Fruit fly (Drosophila melanogaster) whole organism, embryonic: ENCODE measurements around the gene sro.
A peak's percentile ranks its signal among the peaks of the same experiment; 100 is the strongest.

Experiments
- Ada2b ChIP-seq: fragments of 200-800 bp; sonication (Bioruptor generic); IDR thresholded peaks from 2 replicates; pipeline ENCODE4 v1.3.6; 2022; ENCODE audit warnings: missing biosample characterization, missing genetic modification characterization
- CG10147 ChIP-seq: fragments of 200-800 bp; sonication (Bioruptor generic); optimal IDR thresholded peaks from 2 replicates; lab custom pipeline; 2019; ENCODE audit warnings: missing biosample characterization, mild to moderate bottlenecking, missing genetic modification characterization, moderate library complexity
- CG10366 ChIP-seq: fragments of 200-800 bp; sonication (Bioruptor generic); IDR thresholded peaks from 2 replicates; pipeline ENCODE4 v1.3.6; 2022; ENCODE audit warnings: missing biosample characterization, missing genetic modification characterization
- CG11456 ChIP-seq: fragments of 200-800 bp; sonication (Bioruptor generic); IDR thresholded peaks from 3 replicates; pipeline ENCODE4 v1.3.6; 2022; ENCODE audit warnings: missing biosample characterization, missing genetic modification characterization
- CG11504 ChIP-seq: fragments of 200-800 bp; sonication (Bioruptor generic); optimal IDR thresholded peaks from 3 replicates; lab custom pipeline; 2019; ENCODE audit warnings: missing biosample characterization, mild to moderate bottlenecking, missing genetic modification characterization, moderate library complexity
- CG13296 ChIP-seq: fragments of 200-800 bp; sonication (Bioruptor generic); optimal IDR thresholded peaks from 3 replicates; lab custom pipeline; 2018; ENCODE audit warnings: missing biosample characterization, mild to moderate bottlenecking, missing genetic modification characterization
- CG14441 ChIP-seq: fragments of 200-800 bp; sonication (Bioruptor generic); IDR thresholded peaks from 2 replicates; pipeline ENCODE4 v1.3.6; 2022; ENCODE audit warnings: missing biosample characterization, missing genetic modification characterization
- CG14710 ChIP-seq: fragments of 200-800 bp; sonication (Bioruptor generic); optimal IDR thresholded peaks from 3 replicates; lab custom pipeline; 2019; ENCODE audit warnings: missing biosample characterization, mild to moderate bottlenecking, missing genetic modification characterization, moderate library complexity
- CG15073 ChIP-seq: fragments of 200-800 bp; sonication (Bioruptor generic); optimal IDR thresholded peaks from 2 replicates; lab custom pipeline; 2016; ENCODE audit warnings: missing biosample characterization, missing genetic modification characterization
- CG15269 ChIP-seq: fragments of 200-800 bp; sonication (Bioruptor generic); optimal IDR thresholded peaks from 2 replicates; lab custom pipeline; 2018; ENCODE audit warnings: missing biosample characterization, mild to moderate bottlenecking, missing genetic modification characterization, moderate library complexity
- CG15479 ChIP-seq: fragments of 200-800 bp; sonication (Bioruptor generic); optimal IDR thresholded peaks from 3 replicates; lab custom pipeline; 2019; ENCODE audit warnings: missing biosample characterization, mild to moderate bottlenecking, missing genetic modification characterization, moderate library complexity
- CG16779 ChIP-seq: fragments of 200-800 bp; sonication (Bioruptor generic); IDR thresholded peaks from 2 replicates; pipeline ENCODE4 v1.3.6; 2022; ENCODE audit warnings: missing biosample characterization, missing genetic modification characterization
- CG18764 ChIP-seq: fragments of 200-800 bp; sonication (Bioruptor generic); optimal IDR thresholded peaks from 3 replicates; lab custom pipeline; 2016; ENCODE audit warnings: missing biosample characterization, missing genetic modification characterization
- CG2129 ChIP-seq: fragments of 200-800 bp; sonication (Bioruptor generic); IDR thresholded peaks from 2 replicates; pipeline ENCODE4 v1.3.6; 2022; ENCODE audit warnings: missing biosample characterization, missing genetic modification characterization; ENCODE audit not compliant: partially characterized antibody
- CG2202 ChIP-seq: fragments of 200-800 bp; sonication (Bioruptor generic); optimal IDR thresholded peaks from 2 replicates; lab custom pipeline; 2018; ENCODE audit warnings: missing biosample characterization, mild to moderate bottlenecking, missing genetic modification characterization
- CG4404 ChIP-seq: fragments of 200-800 bp; sonication (Bioruptor generic); IDR thresholded peaks from 2 replicates; pipeline ENCODE4 v1.3.6; 2022; ENCODE audit warnings: missing biosample characterization, missing genetic modification characterization
- CG7963 ChIP-seq: fragments of 200-800 bp; sonication (Bioruptor generic); IDR thresholded peaks from 3 replicates; pipeline ENCODE4 v1.3.6; 2022; ENCODE audit warnings: missing biosample characterization, missing genetic modification characterization; ENCODE audit not compliant: partially characterized antibody
- CG8290 ChIP-seq, 3 experiments: fragments of 200-800 bp; sonication (Bioruptor generic); optimal IDR thresholded peaks; 2 replicates each; lab custom pipeline; 2016 to 2019; ENCODE audit warnings: missing biosample characterization in 3 of 3, missing genetic modification characterization in 3 of 3, mild to moderate bottlenecking in 2 of 3, moderate library complexity in 1 of 3
- CG9215 ChIP-seq: fragments of 200-800 bp; sonication (Bioruptor generic); IDR thresholded peaks from 2 replicates; pipeline ENCODE4 v1.3.6; 2022; ENCODE audit warnings: missing biosample characterization, missing genetic modification characterization
- CG9609 ChIP-seq: fragments of 200-800 bp; sonication (Bioruptor generic); optimal IDR thresholded peaks from 3 replicates; lab custom pipeline; 2016; ENCODE audit warnings: missing biosample characterization, missing genetic modification characterization
- CkIIα-i1 ChIP-seq: fragments of 200-800 bp; sonication (Bioruptor generic); IDR thresholded peaks from 2 replicates; pipeline ENCODE4 v1.3.6; 2022; ENCODE audit warnings: missing biosample characterization, missing genetic modification characterization
- Deaf1 ChIP-seq: fragments of 200-800 bp; optimal IDR thresholded peaks from 3 replicates; lab custom pipeline; 2019; ENCODE audit warnings: missing biosample characterization, mild to moderate bottlenecking, missing genetic modification characterization, moderate library complexity
- E2f2 ChIP-seq: fragments of 200-800 bp; sonication (Bioruptor generic); IDR thresholded peaks from 2 replicates; pipeline ENCODE4 v1.3.6; 2022; ENCODE audit warnings: missing biosample characterization, missing genetic modification characterization
- Fer1 ChIP-seq: fragments of 200-800 bp; sonication (Bioruptor generic); optimal IDR thresholded peaks from 2 replicates; lab custom pipeline; 2017; ENCODE audit warnings: missing biosample characterization, mild to moderate bottlenecking, missing genetic modification characterization
- HLH4C ChIP-seq: fragments of 200-800 bp; sonication (Bioruptor generic); IDR thresholded peaks from 3 replicates; pipeline ENCODE4 v1.3.6; 2022; ENCODE audit warnings: missing biosample characterization, missing genetic modification characterization; ENCODE audit not compliant: partially characterized antibody
- MBD-R2 ChIP-seq: fragments of 200-800 bp; sonication (Bioruptor generic); IDR thresholded peaks from 2 replicates; pipeline ENCODE4 v1.3.6; 2022; ENCODE audit warnings: missing biosample characterization, missing genetic modification characterization
- Nf-YA ChIP-seq: fragments of 200-800 bp; sonication (Bioruptor generic); IDR thresholded peaks from 2 replicates; pipeline ENCODE4 v1.3.6; 2022; ENCODE audit warnings: missing biosample characterization, missing genetic modification characterization
- Nf-YC ChIP-seq: fragments of 200-800 bp; optimal IDR thresholded peaks from 3 replicates; lab custom pipeline; 2019; ENCODE audit warnings: missing biosample characterization, mild to moderate bottlenecking, missing genetic modification characterization, moderate library complexity
- NfI ChIP-seq: fragments of 200-800 bp; sonication (Bioruptor generic); optimal IDR thresholded peaks from 3 replicates; lab custom pipeline; 2018; ENCODE audit warnings: missing biosample characterization, mild to moderate bottlenecking, missing genetic modification characterization, moderate library complexity
- Opbp ChIP-seq: fragments of 200-800 bp; sonication (Bioruptor generic); IDR thresholded peaks from 3 replicates; pipeline ENCODE4 v1.3.6; 2022; ENCODE audit warnings: missing biosample characterization, missing genetic modification characterization; ENCODE audit not compliant: partially characterized antibody
- PHDP ChIP-seq: fragments of 200-800 bp; sonication (Bioruptor generic); optimal IDR thresholded peaks from 3 replicates; lab custom pipeline; 2018; ENCODE audit warnings: missing biosample characterization, mild to moderate bottlenecking, missing genetic modification characterization, moderate library complexity
- ato ChIP-seq: fragments of 200-800 bp; sonication (Bioruptor generic); IDR thresholded peaks from 2 replicates; pipeline ENCODE4 v1.3.6; 2022; ENCODE audit warnings: missing biosample characterization, missing genetic modification characterization; ENCODE audit not compliant: partially characterized antibody
- cas ChIP-seq: fragments of 200-800 bp; sonication (Bioruptor generic); IDR thresholded peaks from 2 replicates; pipeline ENCODE4 v1.3.6; 2022; ENCODE audit warnings: missing biosample characterization, missing genetic modification characterization
- cg ChIP-seq: fragments of 200-800 bp; sonication (Bioruptor generic); optimal IDR thresholded peaks from 3 replicates; lab custom pipeline; 2019; ENCODE audit warnings: missing biosample characterization, mild to moderate bottlenecking, missing genetic modification characterization, moderate library complexity
- chm ChIP-seq: fragments of 200-800 bp; sonication (Bioruptor generic); IDR thresholded peaks from 2 replicates; pipeline ENCODE4 v1.3.6; 2022; ENCODE audit warnings: missing biosample characterization, missing genetic modification characterization
- crol ChIP-seq: fragments of 200-800 bp; sonication (Bioruptor generic); IDR thresholded peaks from 2 replicates; pipeline ENCODE4 v1.3.6; 2022; ENCODE audit warnings: missing biosample characterization, missing genetic modification characterization
- dmrt11E ChIP-seq: fragments of 200-800 bp; sonication (Bioruptor generic); optimal IDR thresholded peaks from 3 replicates; lab custom pipeline; 2018; ENCODE audit warnings: missing biosample characterization, mild to moderate bottlenecking, missing genetic modification characterization, moderate library complexity
- ems ChIP-seq: fragments of 200-800 bp; sonication (Bioruptor generic); optimal IDR thresholded peaks from 3 replicates; lab custom pipeline; 2016; ENCODE audit warnings: missing biosample characterization, missing genetic modification characterization
- ewg ChIP-seq: fragments of 200-800 bp; sonication (Bioruptor generic); optimal IDR thresholded peaks from 3 replicates; lab custom pipeline; 2017; ENCODE audit warnings: mild to moderate bottlenecking, missing biosample characterization, missing genetic modification reagents, missing genetic modification characterization
- luna ChIP-seq: fragments of 200-800 bp; sonication (Bioruptor generic); optimal IDR thresholded peaks from 2 replicates; lab custom pipeline; 2016; ENCODE audit warnings: missing biosample characterization, missing genetic modification characterization
- mirr ChIP-seq: fragments of 200-800 bp; sonication (Bioruptor generic); optimal IDR thresholded peaks from 3 replicates; lab custom pipeline; 2018; ENCODE audit warnings: missing biosample characterization, mild to moderate bottlenecking, missing genetic modification characterization
- odd ChIP-seq: fragments of 200-800 bp; sonication (Bioruptor generic); optimal IDR thresholded peaks from 2 replicates; lab custom pipeline; 2017; ENCODE audit warnings: missing biosample characterization, mild to moderate bottlenecking, missing genetic modification characterization
- prd ChIP-seq, 3 experiments: fragments of >200 bp in 2 of 3; fragments of 200-800 bp in 1 of 3; sonication (Bioruptor generic) in 1 of 3; optimal IDR thresholded peaks in 2 of 3; IDR thresholded peaks in 1 of 3; 2 replicates in 2 of 3; 3 replicates in 1 of 3; pipeline versions ENCODE4 v1.3.6 to Lab custom; 2017 to 2022; ENCODE audit warnings: missing biosample characterization in 1 of 3, missing genetic modification characterization in 1 of 3
- pum ChIP-seq: fragments of 200-800 bp; sonication (Bioruptor generic); optimal IDR thresholded peaks from 2 replicates; lab custom pipeline; 2016; ENCODE audit warnings: missing biosample characterization, missing genetic modification characterization
- run ChIP-seq: fragments of 200-800 bp; sonication (Bioruptor generic); optimal IDR thresholded peaks from 3 replicates; lab custom pipeline; 2018; ENCODE audit warnings: missing biosample characterization, mild to moderate bottlenecking, missing genetic modification characterization
- sim ChIP-seq: fragments of 200-800 bp; sonication (Bioruptor generic); IDR thresholded peaks from 2 replicates; pipeline ENCODE4 v1.3.6; 2022; ENCODE audit warnings: missing biosample characterization, missing genetic modification characterization
- sqz ChIP-seq: fragments of 200-800 bp; sonication (Bioruptor generic); optimal IDR thresholded peaks from 3 replicates; lab custom pipeline; 2018; ENCODE audit warnings: missing biosample characterization, mild to moderate bottlenecking, missing genetic modification characterization
- vnd ChIP-seq: fragments of 200-800 bp; sonication (Bioruptor generic); IDR thresholded peaks from 3 replicates; pipeline ENCODE4 v1.3.6; 2022; ENCODE audit warnings: missing biosample characterization, missing genetic modification characterization; ENCODE audit not compliant: partially characterized antibody
- vvl ChIP-seq: fragments of 200-800 bp; sonication (Bioruptor generic); IDR thresholded peaks from 2 replicates; pipeline ENCODE4 v1.3.6; 2022; ENCODE audit warnings: missing biosample characterization, missing genetic modification characterization

sro gene

dm6 chr3R:29782367-29782766, 12.0 kb upstream of the sro start (continued):
- TF ChIP-seq chm (peak; percentile 71; the same call in 1 of the 2 replicates), CG7963 (GFP tag; lab: Robert Waterston, UW) (0 out of 3 replicates have a peak, but pooled peaks have one; percentile 37), ems (no peak), CG14441 (GFP tag; lab: Robert Waterston, UW) (no peak), prd (optimal IDR thresholded peaks at IDR 0.05; lab: Kevin White, UChicago) (no peak), prd (GFP tag; IDR thresholded peaks at IDR 0.05; lab: Robert Waterston, UW) (no peak), CG10366 (GFP tag; lab: Robert Waterston, UW) (no peak), Ada2b (GFP tag; lab: Robert Waterston, UW) (no peak), vnd (GFP tag; lab: Robert Waterston, UW) (no peak), cas (no peak), Nf-YC (tag; lab: Kevin White, UChicago) (peak; percentile 42), sqz (GFP tag; lab: Kevin White, UChicago) (peak; percentile 66), CG4404 (GFP tag; lab: Robert Waterston, UW) (no peak), vvl (0 out of 2 replicates have a peak, but pooled peaks have one; percentile 30), CG11504 (peak; percentile 25), MBD-R2 (GFP tag; lab: Robert Waterston, UW) (no peak), CG16779 (GFP tag; lab: Robert Waterston, UW) (0 out of 2 replicates have a peak, but pooled peaks have one; percentile 44), Opbp (GFP tag; lab: Robert Waterston, UW) (peak; percentile 29; the same call in 2 of the 3 replicates), ewg (GFP tag; lab: Kevin White, UChicago) (no peak), CG18764 (GFP tag; lab: Kevin White, UChicago) (no peak), CG15073 (no peak), crol (no peak), CG15479 (GFP tag; lab: Kevin White, UChicago) (no peak), NfI (GFP tag; lab: Kevin White, UChicago) (no peak), CG10147 (GFP tag; lab: Kevin White, UChicago) (peak; percentile 2), odd (GFP tag; lab: Kevin White, UChicago) (no peak), dmrt11E (no peak), CG15269 (tag; lab: Kevin White, UChicago) (no peak), run (tag; lab: Kevin White, UChicago) (peak; percentile 16), Nf-YA (GFP tag; lab: Robert Waterston, UW) (0 out of 2 replicates have a peak, but pooled peaks have one; percentile 14), CG9215 (GFP tag; lab: Robert Waterston, UW) (no peak), CG14710 (tag; lab: Kevin White, UChicago) (no peak), pum (GFP tag; lab: Kevin White, UChicago) (no peak), CkIIα-i1 (GFP tag; lab: Robert Waterston, UW) (no peak), sim (GFP tag; lab: Robert Waterston, UW) (no peak), CG11456 (GFP tag; lab: Robert Waterston, UW) (no peak), CG8290 (GFP tag; optimal IDR thresholded peaks at IDR 0.05; lab: Kevin White, UChicago) (no peak), CG8290 (tag; optimal IDR thresholded peaks at IDR 0.05; lab: Kevin White, UChicago) (peak in 1 of 2 experiments; percentile 61), cg (GFP tag; lab: Kevin White, UChicago) (peak; percentile 42), ato (GFP tag; lab: Robert Waterston, UW) (peak; percentile 56; the same call in 1 of the 2 replicates), E2f2 (no peak), luna (GFP tag; lab: Kevin White, UChicago) (no peak), CG9609 (GFP tag; lab: Kevin White, UChicago) (no peak), HLH4C (GFP tag; lab: Robert Waterston, UW) (peak; percentile 28; the same call in 2 of the 3 replicates), CG2129 (GFP tag; lab: Robert Waterston, UW) (no peak), Deaf1 (tag; lab: Kevin White, UChicago) (peak; percentile 74), mirr (peak; percentile 66), CG2202 (tag; lab: Kevin White, UChicago) (no peak), Fer1 (GFP tag; lab: Kevin White, UChicago) (peak; percentile 60), PHDP (tag; lab: Kevin White, UChicago) (peak; percentile 29), CG13296 (GFP tag; lab: Kevin White, UChicago) (peak; percentile 50)
